Worm (Caenorhabditis elegans) whole organism, midembryonic: ENCODE data around the gene tsp-17.

ENCODE experiments used
- T22C8.4 ChIP-seq: fragments of 200-800 bp; sonication (Bioruptor generic); IDR thresholded peaks from 2 replicates; pipeline ENCODE4 v1.3.6; 2022; ENCODE audit warnings: missing genetic modification characterization, missing compliant biosample characterization
- cog-1 ChIP-seq: sonication (generic microtip); optimal IDR thresholded peaks from 2 replicates; lab custom pipeline; 2016; ENCODE audit warnings: missing genetic modification characterization, missing compliant biosample characterization
- flt-1 ChIP-seq: fragments of 200-800 bp; sonication (Bioruptor generic); IDR thresholded peaks from 2 replicates; pipeline ENCODE4 v1.3.6; 2022; ENCODE audit warnings: missing genetic modification characterization, missing compliant biosample characterization
- klf-2 ChIP-seq: fragments of 200-800 bp; sonication (Bioruptor generic); conservative IDR thresholded peaks from 2 replicates; pipeline ENCODE4 v1.3.6; 2022; ENCODE audit warnings: missing genetic modification reagents, missing genetic modification characterization, missing compliant biosample characterization
- med-1 ChIP-seq: sonication (generic microtip); optimal IDR thresholded peaks from 2 replicates; lab custom pipeline; 2017; ENCODE audit warnings: missing genetic modification characterization, mild to moderate bottlenecking, missing compliant biosample characterization, antibody characterized with exemption, missing genetic modification reagents; ENCODE audit not compliant: insufficient read depth
- ref-1 ChIP-seq: fragments of 200-800 bp; sonication (Bioruptor generic); conservative IDR thresholded peaks from 2 replicates; pipeline ENCODE4 v1.3.6; 2022; ENCODE audit warnings: missing genetic modification reagents, missing genetic modification characterization, missing compliant biosample characterization
- tab-1 ChIP-seq: fragments of 200-800 bp; sonication (Bioruptor generic); IDR thresholded peaks from 2 replicates; pipeline ENCODE4 v1.3.6; 2022; ENCODE audit warnings: missing genetic modification characterization, missing compliant biosample characterization
- ztf-23 ChIP-seq: fragments of 200-800 bp; sonication (Bioruptor generic); IDR thresholded peaks from 2 replicates; pipeline ENCODE4 v1.3.6; 2022; ENCODE audit warnings: missing genetic modification reagents, missing genetic modification characterization, missing compliant biosample characterization
- ztf-29 ChIP-seq: fragments of 200-800 bp; sonication (Bioruptor generic); IDR thresholded peaks from 2 replicates; pipeline ENCODE4 v1.3.6; 2022; ENCODE audit warnings: missing genetic modification reagents, missing genetic modification characterization, missing compliant biosample characterization

The tsp-17 gene

DNA sequence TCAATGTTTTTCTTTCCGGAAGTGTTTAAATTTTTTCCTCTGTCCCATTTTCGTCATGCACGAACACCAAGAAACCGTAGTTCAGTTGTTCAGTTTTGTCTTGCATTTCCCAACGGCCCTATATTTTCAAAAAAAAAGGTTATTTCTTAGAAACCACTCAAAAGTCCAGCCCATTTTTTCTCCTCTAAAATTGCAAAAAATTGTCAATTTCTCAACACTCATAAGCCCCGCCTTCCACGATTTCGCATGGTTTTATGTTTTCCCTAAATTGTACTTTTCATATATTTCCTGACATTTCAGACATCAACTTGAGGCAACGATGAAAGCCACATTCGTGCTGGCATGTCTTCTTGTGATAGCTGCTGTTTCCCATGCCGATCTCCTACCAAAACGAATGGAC lies 46.3 kb downstream of the tsp-17 start, which contains the start of gene nlp-1:
Gene nlp-1 (plus strand): TSS at position 301 of the 400 bp plus-strand sequence.
- no peak for TF ChIP-seq tab-1
- no peak for TF ChIP-seq cog-1 (tag; lab: Kevin White, UChicago)
- TF ChIP-seq T22C8.4 (GFP tag; lab: Robert Waterston, UW), result no peak
- TF ChIP-seq flt-1 (GFP tag; lab: Robert Waterston, UW), result no peak
- no peak for TF ChIP-seq med-1 (GFP tag; lab: Kevin White, UChicago)
- no peak for TF ChIP-seq ztf-29 (GFP tag; lab: Robert Waterston, UW)
- no peak for TF ChIP-seq ztf-23 (GFP tag; lab: Robert Waterston, UW)

DNA sequence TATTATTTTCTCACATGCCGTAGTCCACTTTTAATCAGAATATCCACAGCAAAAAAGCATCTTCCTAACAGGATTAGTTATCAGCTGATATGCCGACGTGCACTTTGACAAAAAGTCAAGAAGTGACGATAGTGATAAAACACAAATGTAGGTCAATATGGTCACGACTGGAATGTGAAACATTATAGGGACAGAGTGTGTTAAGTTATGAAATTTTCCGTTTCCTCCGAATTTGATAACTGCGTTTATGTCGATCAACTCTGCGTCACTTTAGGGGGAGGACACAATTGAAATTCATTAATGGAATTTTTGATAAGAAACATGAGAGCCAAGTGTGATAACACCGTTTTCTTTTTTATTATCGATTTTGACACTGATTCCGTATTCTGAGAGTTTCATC lies 48.0 kb downstream of the tsp-17 start, which contains the start of gene aex-4:
Gene aex-4 (plus strand): TSS at position 312 of the 400 bp plus-strand sequence.
- TF ChIP-seq flt-1 (GFP tag; lab: Robert Waterston, UW) (no peak), cog-1 (tag; lab: Kevin White, UChicago) (no peak), klf-2 (GFP tag; lab: Robert Waterston, UW) (no peak), T22C8.4 (GFP tag; lab: Robert Waterston, UW) (no peak)

DNA sequence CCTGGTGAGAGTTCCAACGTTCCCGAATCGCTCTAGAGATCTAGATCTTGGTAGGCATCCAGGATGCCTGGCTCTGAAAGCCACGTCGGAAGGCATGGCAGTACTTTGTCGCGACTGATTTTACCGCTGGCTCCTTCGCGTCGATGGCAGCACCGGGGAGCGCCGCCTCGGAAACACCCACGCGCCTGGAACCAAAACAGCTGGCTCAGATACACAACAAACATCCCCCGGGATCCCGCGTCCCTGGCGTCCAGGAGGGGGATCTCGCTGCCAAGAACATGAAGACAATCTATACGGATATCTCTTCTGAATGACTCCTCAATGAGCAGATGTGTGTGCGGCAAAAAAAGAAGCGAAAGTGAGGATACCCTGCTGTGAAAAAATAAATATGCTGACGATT lies 52.4 kb downstream of the tsp-17 start:
- TF ChIP-seq tab-1 (no peak), med-1 (GFP tag; lab: Kevin White, UChicago) (no peak), cog-1 (tag; lab: Kevin White, UChicago) (no peak), ztf-29 (GFP tag; lab: Robert Waterston, UW) (no peak), ztf-23 (GFP tag; lab: Robert Waterston, UW) (no peak), T22C8.4 (GFP tag; lab: Robert Waterston, UW) (no peak), ref-1 (GFP tag; lab: Robert Waterston, UW) (no peak), flt-1 (GFP tag; lab: Robert Waterston, UW) (no peak), klf-2 (GFP tag; lab: Robert Waterston, UW) (no peak)

DNA sequence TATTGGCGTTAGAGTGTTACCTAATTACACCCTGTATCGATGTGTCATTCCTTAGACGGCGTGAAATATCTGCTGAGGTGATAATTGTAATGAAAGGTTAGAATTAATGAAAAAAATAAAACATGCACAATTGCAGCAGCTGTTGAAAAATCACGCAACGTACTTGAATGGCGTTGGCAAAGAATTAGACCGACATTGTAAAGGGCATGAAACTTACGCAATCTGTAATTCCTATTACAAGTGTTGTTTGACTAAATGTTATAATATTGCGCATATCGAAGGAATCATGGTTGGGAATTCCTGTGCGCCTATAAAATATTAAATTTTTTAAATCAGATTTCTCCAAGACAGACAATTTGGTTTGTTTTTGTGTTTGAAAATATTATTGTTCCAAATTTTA lies 52.8 kb downstream of the tsp-17 start, which contains the start of gene tag-18:
Gene tag-18 (minus strand): TSS at position 305 of the 400 bp plus-strand sequence.
- TF ChIP-seq cog-1 (tag; lab: Kevin White, UChicago), result no peak
- TF ChIP-seq ref-1 (GFP tag; lab: Robert Waterston, UW), result no peak
- TF ChIP-seq klf-2 (GFP tag; lab: Robert Waterston, UW), result no peak
- TF ChIP-seq ztf-29 (GFP tag; lab: Robert Waterston, UW), result no peak
- no peak for TF ChIP-seq tab-1
- no peak for TF ChIP-seq flt-1 (GFP tag; lab: Robert Waterston, UW)
- TF ChIP-seq med-1 (GFP tag; lab: Kevin White, UChicago), result no peak
- TF ChIP-seq ztf-23 (GFP tag; lab: Robert Waterston, UW), result no peak
- no peak for TF ChIP-seq T22C8.4 (GFP tag; lab: Robert Waterston, UW)
